Worm (Caenorhabditis elegans) whole organism, late embryonic: ENCODE results near the gene snai-1.

Experiments
- ahr-1 ChIP-seq: sonication (generic microtip); optimal IDR thresholded peaks from 2 replicates; lab custom pipeline; 2016; ENCODE audit warnings: missing genetic modification characterization, missing compliant biosample characterization
- ceh-18 ChIP-seq: sonication (generic microtip); optimal IDR thresholded peaks from 2 replicates; lab custom pipeline; 2016; ENCODE audit warnings: missing genetic modification characterization, missing compliant biosample characterization
- pros-1 ChIP-seq: fragments of 150-350 bp; optimal IDR thresholded peaks from 2 replicates; lab custom pipeline; 2014; ENCODE audit warnings: missing biosample characterization, missing genetic modification reagents, missing genetic modification characterization

ce11 chrIV:314475-314874 is 960 bp upstream of the snai-1 start:
- TF ChIP-seq pros-1 (tag; lab: Kevin White, UChicago) = no peak
- no peak for TF ChIP-seq ahr-1 (tag; lab: Kevin White, UChicago)
- no peak for TF ChIP-seq ceh-18
